Worm (Caenorhabditis elegans) whole organism, L1 larva: ENCODE measurements around the gene dct-12.

Experiments used
- Y116A8C.19 ChIP-seq: sonication (generic microtip); optimal IDR thresholded peaks from 2 replicates; lab custom pipeline; 2016; ENCODE audit warnings: missing compliant biosample characterization, missing genetic modification characterization, borderline replicate concordance
- ceh-82 ChIP-seq, 3 experiments: fragments of 150-350 bp in 1 of 3; sonication (generic microtip) in 2 of 3; optimal IDR thresholded peaks; 2 replicates each; lab custom pipeline; 2014 to 2017; ENCODE audit warnings: missing biosample characterization in 3 of 3, missing genetic modification characterization in 3 of 3
- ets-5 ChIP-seq: fragments of 200-800 bp; sonication (Bioruptor generic); IDR thresholded peaks from 2 replicates; pipeline ENCODE4 v1.3.6; 2022; ENCODE audit warnings: missing genetic modification characterization, missing compliant biosample characterization
- lsy-2 ChIP-seq, 2 experiments: fragments of 150-350 bp; optimal IDR thresholded peaks; 2 replicates each; lab custom pipeline; 2014; ENCODE audit warnings: missing biosample characterization in 2 of 2, missing genetic modification characterization in 2 of 2
- mef-2 ChIP-seq: fragments of 150-350 bp; optimal IDR thresholded peaks from 2 replicates; lab custom pipeline; 2014; ENCODE audit warnings: missing biosample characterization, missing genetic modification characterization
- mep-1 ChIP-seq: fragments of 150-350 bp; optimal IDR thresholded peaks from 2 replicates; lab custom pipeline; 2014; ENCODE audit warnings: missing biosample characterization, missing genetic modification characterization
- nhr-12 ChIP-seq: sonication (generic microtip); optimal IDR thresholded peaks from 2 replicates; lab custom pipeline; 2017; ENCODE audit warnings: missing biosample characterization, missing genetic modification characterization
- nhr-28 ChIP-seq: fragments of 150-350 bp; optimal IDR thresholded peaks from 2 replicates; lab custom pipeline; 2014; ENCODE audit warnings: missing biosample characterization, missing genetic modification characterization
- sptf-1 ChIP-seq: fragments of 150-350 bp; optimal IDR thresholded peaks from 2 replicates; lab custom pipeline; 2014; ENCODE audit warnings: missing biosample characterization, missing genetic modification characterization
- swsn-7 ChIP-seq: sonication (generic microtip); optimal IDR thresholded peaks from 2 replicates; lab custom pipeline; 2016; ENCODE audit warnings: missing genetic modification characterization, missing compliant biosample characterization
- unc-130 ChIP-seq: fragments of 150-350 bp; optimal IDR thresholded peaks from 2 replicates; lab custom pipeline; 2017; ENCODE audit warnings: missing biosample characterization, missing genetic modification characterization, inconsistent platforms
- zag-1 ChIP-seq: fragments of 150-350 bp; optimal IDR thresholded peaks from 2 replicates; lab custom pipeline; 2014; ENCODE audit warnings: missing biosample characterization, missing genetic modification characterization
- ztf-4 ChIP-seq: fragments of 150-350 bp; optimal IDR thresholded peaks from 2 replicates; lab custom pipeline; 2014; ENCODE audit warnings: missing biosample characterization, missing genetic modification characterization

DNA sequence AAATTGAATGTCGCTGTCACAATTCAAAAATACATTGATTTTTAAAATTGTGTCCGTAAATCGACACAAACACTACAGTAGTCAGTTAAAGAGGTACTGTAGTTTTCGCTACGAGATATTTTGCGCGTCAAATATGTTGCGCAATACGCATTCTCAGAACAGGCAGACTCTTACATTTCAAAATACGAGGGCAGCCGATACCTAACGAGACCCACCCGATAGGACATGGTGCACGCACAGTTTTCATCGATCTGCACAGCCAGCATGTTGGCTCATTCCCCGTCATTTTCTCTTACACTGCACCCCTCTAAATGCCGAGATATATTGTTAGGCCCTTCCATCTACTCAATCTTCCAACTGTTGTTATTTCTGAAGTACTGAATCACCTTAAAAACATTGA lies 30.0 kb upstream of the dct-12 start, which contains the start of gene F15A4.2:
- TF ChIP-seq ceh-82 (tag; optimal IDR thresholded peaks at IDR 0.05; lab: Kevin White, UChicago) (no peak), mef-2 (tag; lab: Kevin White, UChicago) (no peak), sptf-1 (no peak), ztf-4 (tag; lab: Kevin White, UChicago) (no peak), swsn-7 (tag; lab: Kevin White, UChicago) (no peak), nhr-12 (tag; lab: Kevin White, UChicago) (no peak), mep-1 (tag; lab: Kevin White, UChicago) (no peak), Y116A8C.19 (tag; lab: Kevin White, UChicago) (no peak), unc-130 (no peak), ets-5 (GFP tag; lab: Robert Waterston, UW) (no peak), nhr-28 (tag; lab: Kevin White, UChicago) (no peak), lsy-2 (tag; optimal IDR thresholded peaks at IDR 0.05; lab: Kevin White, UChicago) (no peak), zag-1 (tag; lab: Kevin White, UChicago) (no peak)
